Fruit fly (Drosophila melanogaster): ENCODE results near the gene ArgRS.

Gene ArgRS

dm6 chrX:15891606-15892345, 47.8 kb upstream of the ArgRS start, which contains the start of gene shi (continued):
- TF ChIP-seq CkIIα-i1 (GFP tag; IDR thresholded peaks at IDR 0.05) (no peak), Chrac-16 (GFP tag; optimal IDR thresholded peaks at IDR 0.05) (no peak), BtbVII (GFP tag; optimal IDR thresholded peaks at IDR 0.05) (no peak), grau (tag; optimal IDR thresholded peaks at IDR 0.05) (no peak), CG3838 (GFP tag; optimal IDR thresholded peaks at IDR 0.05) (no peak), ro (GFP tag; IDR thresholded peaks at IDR 0.05) (no peak), cad (GFP tag; optimal IDR thresholded peaks at IDR 0.05) (no peak), CG1603 (tag; optimal IDR thresholded peaks at IDR 0.05) (peak; percentile 79), ac (GFP tag; optimal IDR thresholded peaks at IDR 0.05) (no peak), phol (tag; optimal IDR thresholded peaks at IDR 0.05) (peak; percentile 44), dan (GFP tag; IDR thresholded peaks at IDR 0.05) (no peak), Taf1 (GFP tag; IDR thresholded peaks at IDR 0.05) (no peak), ssp (GFP tag; IDR thresholded peaks at IDR 0.05) (peak; percentile 51), Hey (tag; optimal IDR thresholded peaks at IDR 0.05) (no peak), CG12071 (GFP tag; optimal IDR thresholded peaks at IDR 0.05) (no peak), toy (GFP tag; IDR thresholded peaks at IDR 0.05) (no peak), Drgx (GFP tag; IDR thresholded peaks at IDR 0.05) (no peak), CG30431 (GFP tag; optimal IDR thresholded peaks at IDR 0.05) (no peak), Sox102F (GFP tag; optimal IDR thresholded peaks at IDR 0.05) (no peak), CG14965 (GFP tag; optimal IDR thresholded peaks at IDR 0.05; ENCODE audit: borderline replicate concordance) (no peak), CG17186 (GFP tag; optimal IDR thresholded peaks at IDR 0.05) (peak; percentile 80), Mad (GFP tag; optimal IDR thresholded peaks at IDR 0.05) (no peak), NC2β (GFP tag; optimal IDR thresholded peaks at IDR 0.05) (no peak), repo (GFP tag; optimal IDR thresholded peaks at IDR 0.05) (no peak), CG9437 (GFP tag; optimal IDR thresholded peaks at IDR 0.05) (no peak), ttk (GFP tag; IDR thresholded peaks at IDR 0.05) (no peak), CG10565 (GFP tag; optimal IDR thresholded peaks at IDR 0.05) (no peak), gfzf (GFP tag; optimal IDR thresholded peaks at IDR 0.05) (peak; percentile 53), unc-4 (GFP tag; IDR thresholded peaks at IDR 0.05; ENCODE audit: partially characterized antibody) (peak; percentile 96), CG1832 (GFP tag; optimal IDR thresholded peaks at IDR 0.05) (no peak), CG8281 (tag; optimal IDR thresholded peaks at IDR 0.05) (no peak), hbn (GFP tag; IDR thresholded peaks at IDR 0.05; ENCODE audit: partially characterized antibody) (peak; percentile 96), Dip3 (GFP tag; optimal IDR thresholded peaks at IDR 0.05) (no peak), CG4617 (GFP tag; optimal IDR thresholded peaks at IDR 0.05; ENCODE audit: borderline replicate concordance) (peak; percentile 3), CG11085 (GFP tag; IDR thresholded peaks at IDR 0.05) (no peak), mld (GFP tag; IDR thresholded peaks at IDR 0.05; ENCODE audit: partially characterized antibody) (peak; percentile 96), Dek (tag; optimal IDR thresholded peaks at IDR 0.05) (no peak), ATbp (GFP tag; optimal IDR thresholded peaks at IDR 0.05) (no peak), gsb-n (tag; optimal IDR thresholded peaks at IDR 0.05) (peak; percentile 15), CG2199 (GFP tag; IDR thresholded peaks at IDR 0.05) (no peak), twi (tag; optimal IDR thresholded peaks at IDR 0.05) (no peak), grn (GFP tag; optimal IDR thresholded peaks at IDR 0.05) (peak; percentile 52), CG3407 (GFP tag; optimal IDR thresholded peaks at IDR 0.05) (no peak), lola (GFP tag; optimal IDR thresholded peaks at IDR 0.05) (no peak), Atf-2 (GFP tag; optimal IDR thresholded peaks at IDR 0.05) (no peak), CG31224 (GFP tag; IDR thresholded peaks at IDR 0.05) (no peak), CG30403 (GFP tag; optimal IDR thresholded peaks at IDR 0.05) (no peak), Antp (GFP tag; optimal IDR thresholded peaks at IDR 0.05) (no peak), CG8359 (GFP tag; optimal IDR thresholded peaks at IDR 0.05; ENCODE audit: borderline replicate concordance) (no peak), CG6254 (GFP tag; optimal IDR thresholded peaks at IDR 0.05) (no peak)
